Worm (Caenorhabditis elegans): ENCODE data around the gene srh-201.

- TF ChIP-seq lsy-2 (tag; optimal IDR thresholded peaks at IDR 0.05) (no peak), unc-62 (GFP tag; optimal IDR thresholded peaks at IDR 0.05) (no peak), elt-3 (tag; optimal IDR thresholded peaks at IDR 0.05) (no peak), lin-13 (GFP tag; optimal IDR thresholded peaks at IDR 0.05) (no peak), ztf-1 (GFP tag; conservative IDR thresholded peaks at IDR 0.05) (no peak), ztf-11 (tag; optimal IDR thresholded peaks at IDR 0.05) (no peak), snpc-4 (tag; optimal IDR thresholded peaks at IDR 0.05) (no peak), nhr-12 (tag; optimal IDR thresholded peaks at IDR 0.05) (no peak)
Measured at ce11 chrV:9049271-9049670, 35.6 kb upstream of the srh-201 start.
